Worm (Caenorhabditis elegans): ENCODE results near the gene fnip-2.
"Not testable (repeated sequence)": the region's sequence is repeated elsewhere in the genome, so short reads cannot be mapped to it uniquely, and the experiment has no call there.

Gene fnip-2

ce11 chrIV:2236654-2237613, 14.3 kb downstream of the fnip-2 start:
- TF ChIP-seq pes-1 (GFP tag; IDR thresholded peaks at IDR 0.05) (no peak), hmg-4 (GFP tag; optimal IDR thresholded peaks at IDR 0.05) (no peak), ceh-36 (tag; optimal IDR thresholded peaks at IDR 0.05) (no peak), ets-7 (tag; optimal IDR thresholded peaks at IDR 0.05) (no peak), scrt-1 (GFP tag; IDR thresholded peaks at IDR 0.05) (no peak), flt-1 (GFP tag; IDR thresholded peaks at IDR 0.05) (no peak), F13C5.2 (tag; optimal IDR thresholded peaks at IDR 0.05) (no peak), hnd-1 (tag; optimal IDR thresholded peaks at IDR 0.05) (no peak), ama-1 (optimal IDR thresholded peaks at IDR 0.05) (no peak), tbx-37 (GFP tag; conservative IDR thresholded peaks at IDR 0.05) (no peak), tra-4 (tag; optimal IDR thresholded peaks at IDR 0.05) (no peak), sea-1 (GFP tag; conservative IDR thresholded peaks at IDR 0.05) (no peak), ceh-13 (GFP tag; optimal IDR thresholded peaks at IDR 0.05) (no peak), hmbx-1 (tag; optimal IDR thresholded peaks at IDR 0.05) (no peak), tbx-11 (GFP tag; IDR thresholded peaks at IDR 0.05) (no peak), aly-1 (tag; optimal IDR thresholded peaks at IDR 0.05) (no peak), B0310.2 (tag; optimal IDR thresholded peaks at IDR 0.05) (no peak)

- TF ChIP-seq ceh-36 (tag; optimal IDR thresholded peaks at IDR 0.05), result no peak
- TF ChIP-seq B0310.2 (tag; optimal IDR thresholded peaks at IDR 0.05), result no peak
- TF ChIP-seq scrt-1 (GFP tag; IDR thresholded peaks at IDR 0.05), result no peak
- TF ChIP-seq ceh-13 (GFP tag; optimal IDR thresholded peaks at IDR 0.05), result no peak
- no peak for TF ChIP-seq hnd-1 (tag; optimal IDR thresholded peaks at IDR 0.05)
- TF ChIP-seq ets-7 (tag; optimal IDR thresholded peaks at IDR 0.05), result no peak
- no peak for TF ChIP-seq tbx-11 (GFP tag; IDR thresholded peaks at IDR 0.05)
- TF ChIP-seq ama-1 (optimal IDR thresholded peaks at IDR 0.05), result no peak
- TF ChIP-seq hmbx-1 (tag; optimal IDR thresholded peaks at IDR 0.05), result no peak
- TF ChIP-seq pes-1 (GFP tag; IDR thresholded peaks at IDR 0.05), result no peak
These were observed 19.9 kb downstream of the fnip-2 start, which contains the start of the genes M70.3 and M70.2 for ce11 chrIV:2242349-2243088. Gene M70.3, minus strand, starts transcription at chrIV:2242449. Gene M70.2, plus strand, starts transcription at chrIV:2243038.

ce11 chrIV:2245565-2245964, 22.9 kb downstream of the fnip-2 start, which contains the start of gene M70.1:
Gene M70.1, plus strand, starts transcription at chrIV:2245865.
- TF ChIP-seq F13C5.2 (tag; optimal IDR thresholded peaks at IDR 0.05); aly-1 (tag; optimal IDR thresholded peaks at IDR 0.05); sea-1 (GFP tag; conservative IDR thresholded peaks at IDR 0.05): not testable (repeated sequence)

ce11 chrIV:2246150-2246549, 23.5 kb downstream of the fnip-2 start:
- TF ChIP-seq hnd-1 (tag; optimal IDR thresholded peaks at IDR 0.05) (no peak), ama-1 (optimal IDR thresholded peaks at IDR 0.05) (no peak), aly-1 (tag; optimal IDR thresholded peaks at IDR 0.05) (no peak), hmg-4 (GFP tag; optimal IDR thresholded peaks at IDR 0.05) (no peak), tra-4 (tag; optimal IDR thresholded peaks at IDR 0.05) (no peak), ceh-36 (tag; optimal IDR thresholded peaks at IDR 0.05) (no peak), B0310.2 (tag; optimal IDR thresholded peaks at IDR 0.05) (no peak), pes-1 (GFP tag; IDR thresholded peaks at IDR 0.05) (no peak), scrt-1 (GFP tag; IDR thresholded peaks at IDR 0.05) (no peak), F13C5.2 (tag; optimal IDR thresholded peaks at IDR 0.05) (no peak), hmbx-1 (tag; optimal IDR thresholded peaks at IDR 0.05) (no peak), tbx-37 (GFP tag; conservative IDR thresholded peaks at IDR 0.05) (no peak), flt-1 (GFP tag; IDR thresholded peaks at IDR 0.05) (no peak), sea-1 (GFP tag; conservative IDR thresholded peaks at IDR 0.05) (no peak), ets-7 (tag; optimal IDR thresholded peaks at IDR 0.05) (no peak), tbx-11 (GFP tag; IDR thresholded peaks at IDR 0.05) (no peak), ceh-13 (GFP tag; optimal IDR thresholded peaks at IDR 0.05) (no peak)

DNA sequence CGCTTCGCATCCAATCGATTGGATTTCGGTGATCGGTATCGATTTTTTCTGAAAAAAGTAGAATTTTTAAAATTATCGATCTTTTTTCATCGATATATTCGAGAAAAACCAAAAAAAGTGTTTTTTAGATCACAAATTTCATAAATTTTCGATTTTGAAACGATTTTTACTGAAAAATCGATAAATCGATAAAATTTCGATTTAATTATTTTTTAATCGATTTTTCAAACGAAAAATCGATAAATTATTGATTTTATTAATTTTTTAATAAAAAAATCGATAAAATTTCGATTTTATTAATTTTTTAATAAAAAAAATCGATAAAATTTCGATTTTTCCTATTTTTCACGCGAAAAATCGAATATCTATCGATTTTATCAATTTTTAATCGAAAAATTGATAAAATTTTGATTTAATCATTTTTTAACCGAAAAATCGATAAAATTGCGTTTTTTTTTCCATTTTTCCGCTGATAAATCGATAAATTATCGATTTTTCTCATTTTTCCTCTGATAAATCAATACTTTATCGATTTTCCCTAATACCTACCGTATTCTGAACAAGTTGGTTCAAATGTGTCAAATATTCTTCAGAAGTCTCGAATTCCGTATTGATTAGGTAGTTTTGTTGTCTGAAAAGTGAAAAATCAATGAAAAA, 30.9 kb downstream of the fnip-2 start:
- TF ChIP-seq tbx-11 (GFP tag; IDR thresholded peaks at IDR 0.05) (no peak), ets-7 (tag; optimal IDR thresholded peaks at IDR 0.05) (no peak), hmg-4 (GFP tag; optimal IDR thresholded peaks at IDR 0.05) (no peak), flt-1 (GFP tag; IDR thresholded peaks at IDR 0.05) (no peak), ceh-36 (tag; optimal IDR thresholded peaks at IDR 0.05) (no peak), hmbx-1 (tag; optimal IDR thresholded peaks at IDR 0.05) (no peak), sea-1 (GFP tag; conservative IDR thresholded peaks at IDR 0.05) (no peak), hnd-1 (tag; optimal IDR thresholded peaks at IDR 0.05) (no peak), tbx-37 (GFP tag; conservative IDR thresholded peaks at IDR 0.05) (no peak), ama-1 (optimal IDR thresholded peaks at IDR 0.05) (no peak), B0310.2 (tag; optimal IDR thresholded peaks at IDR 0.05) (no peak), aly-1 (tag; optimal IDR thresholded peaks at IDR 0.05) (no peak), scrt-1 (GFP tag; IDR thresholded peaks at IDR 0.05) (no peak), F13C5.2 (tag; optimal IDR thresholded peaks at IDR 0.05) (no peak)

ce11 chrIV:2263564-2263963, 40.9 kb downstream of the fnip-2 start, which contains the start of gene famp-1:
Gene famp-1, minus strand, starts transcription at chrIV:2263664.
- TF ChIP-seq tbx-37 (GFP tag; conservative IDR thresholded peaks at IDR 0.05) (no peak), ets-7 (tag; optimal IDR thresholded peaks at IDR 0.05) (no peak), hmg-4 (GFP tag; optimal IDR thresholded peaks at IDR 0.05) (no peak), ceh-36 (tag; optimal IDR thresholded peaks at IDR 0.05) (no peak), F13C5.2 (tag; optimal IDR thresholded peaks at IDR 0.05) (no peak), flt-1 (GFP tag; IDR thresholded peaks at IDR 0.05) (no peak), aly-1 (tag; optimal IDR thresholded peaks at IDR 0.05) (no peak), ama-1 (optimal IDR thresholded peaks at IDR 0.05) (no peak), B0310.2 (tag; optimal IDR thresholded peaks at IDR 0.05) (no peak), scrt-1 (GFP tag; IDR thresholded peaks at IDR 0.05) (no peak), hmbx-1 (tag; optimal IDR thresholded peaks at IDR 0.05) (no peak), tra-4 (tag; optimal IDR thresholded peaks at IDR 0.05) (no peak), sea-1 (GFP tag; conservative IDR thresholded peaks at IDR 0.05) (no peak), hnd-1 (tag; optimal IDR thresholded peaks at IDR 0.05) (no peak), pes-1 (GFP tag; IDR thresholded peaks at IDR 0.05) (no peak), tbx-11 (GFP tag; IDR thresholded peaks at IDR 0.05) (no peak), ceh-13 (GFP tag; optimal IDR thresholded peaks at IDR 0.05) (no peak)
